Fruit fly (Drosophila melanogaster) whole organism: ENCODE measurements around the gene nonA.

ENCODE experiments used
- CG8478 ChIP-seq: fragments of >200 bp; optimal IDR thresholded peaks from 2 replicates; lab custom pipeline; 2018; ENCODE audit warnings: inconsistent platforms
- Dll ChIP-seq: fragments of >200 bp; optimal IDR thresholded peaks from 2 replicates; lab custom pipeline; 2017
- EcR ChIP-seq, 2 experiments: fragments of >200 bp; optimal IDR thresholded peaks; 2 replicates each; lab custom pipeline; 2017; ENCODE audit warnings: missing biosample characterization in 2 of 2, missing genetic modification characterization in 2 of 2, missing genetic modification reagents in 2 of 2
- pan ChIP-seq: fragments of >200 bp; optimal IDR thresholded peaks from 2 replicates; lab custom pipeline; 2017
- psq ChIP-seq: fragments of >200 bp; optimal IDR thresholded peaks from 2 replicates; lab custom pipeline; 2017
- usp ChIP-seq: fragments of >200 bp; optimal IDR thresholded peaks from 2 replicates; lab custom pipeline; 2017; ENCODE audit warnings: missing biosample characterization, missing genetic modification characterization, mixed read lengths

dm6 chrX:16385942-16386392, 24.6 kb downstream of the nonA start:
- no peak for TF ChIP-seq Dll (lab: Kevin White, UChicago)
- no peak for TF ChIP-seq psq (lab: Kevin White, UChicago)
- TF ChIP-seq pan (lab: Kevin White, UChicago), result no peak
- TF ChIP-seq CG8478 (lab: Kevin White, UChicago), result no peak
- no peak for TF ChIP-seq EcR (GFP tag; optimal IDR thresholded peaks at IDR 0.05; lab: Kevin White, UChicago)
- TF ChIP-seq usp (GFP tag; lab: Kevin White, UChicago), result no peak
